Worm (Caenorhabditis elegans) whole organism, L1 larva: ENCODE data around the gene C09F9.2.

Source experiments
- C04F5.9 ChIP-seq: sonication (generic microtip); optimal IDR thresholded peaks from 2 replicates; lab custom pipeline; 2016; ENCODE audit warnings: missing genetic modification characterization, missing compliant biosample characterization
- alr-1 ChIP-seq: fragments of 200-800 bp; sonication (Bioruptor generic); optimal IDR thresholded peaks from 2 replicates; lab custom pipeline; 2018; ENCODE audit warnings: borderline replicate concordance, mild to moderate bottlenecking, missing genetic modification characterization, missing compliant biosample characterization
- ceh-63 ChIP-seq: fragments of 200-800 bp; sonication (Bioruptor generic); optimal IDR thresholded peaks from 2 replicates; lab custom pipeline; 2018; ENCODE audit warnings: mild to moderate bottlenecking, missing genetic modification characterization, missing compliant biosample characterization
- ceh-8 ChIP-seq: fragments of 200-800 bp; sonication (Bioruptor generic); optimal IDR thresholded peaks from 2 replicates; lab custom pipeline; 2018; ENCODE audit warnings: mild to moderate bottlenecking, missing genetic modification characterization, moderate library complexity, missing compliant biosample characterization
- ceh-88 ChIP-seq: fragments of 200-800 bp; sonication (Bioruptor generic); IDR thresholded peaks from 2 replicates; pipeline ENCODE4 v1.3.6; 2022; ENCODE audit warnings: missing genetic modification characterization, missing compliant biosample characterization
- ces-1 ChIP-seq: fragments of 150-350 bp; optimal IDR thresholded peaks from 2 replicates; lab custom pipeline; 2014; ENCODE audit warnings: missing biosample characterization, missing genetic modification reagents, missing genetic modification characterization
- dpl-1 ChIP-seq, 3 experiments: fragments of 150-350 bp in 2 of 3; sonication (generic microtip) in 1 of 3; optimal IDR thresholded peaks; 2 replicates each; lab custom pipeline; 2014 to 2017; ENCODE audit warnings: missing biosample characterization in 3 of 3, missing genetic modification characterization in 3 of 3, missing genetic modification reagents in 3 of 3
- efl-1 ChIP-seq, 4 experiments: fragments of 150-350 bp; optimal IDR thresholded peaks in 3 of 4; peaks in 1 of 4; 1 replicate in 1 of 4; 2 replicates in 3 of 4; lab custom pipeline; 2014; ENCODE audit warnings: missing biosample characterization in 2 of 4, missing genetic modification characterization in 2 of 4, missing genetic modification reagents in 2 of 4
- efl-3 ChIP-seq: fragments of 200-800 bp; sonication (Bioruptor generic); optimal IDR thresholded peaks from 2 replicates; lab custom pipeline; 2018; ENCODE audit warnings: mild to moderate bottlenecking, missing genetic modification characterization, missing compliant biosample characterization
- fkh-8 ChIP-seq: sonication (generic microtip); optimal IDR thresholded peaks from 2 replicates; lab custom pipeline; 2016; ENCODE audit warnings: mild to moderate bottlenecking, missing genetic modification characterization, missing compliant biosample characterization
- isw-1 ChIP-seq: fragments of 200-800 bp; sonication (Bioruptor generic); IDR thresholded peaks from 2 replicates; pipeline ENCODE4 v1.3.6; 2022; ENCODE audit warnings: missing genetic modification characterization, missing compliant biosample characterization
- jun-1 ChIP-seq: fragments of 150-350 bp; optimal IDR thresholded peaks from 2 replicates; lab custom pipeline; 2014; ENCODE audit warnings: missing biosample characterization, missing genetic modification reagents, missing genetic modification characterization
- lin-14 ChIP-seq: fragments of 200-800 bp; sonication (Bioruptor generic); optimal IDR thresholded peaks from 2 replicates; lab custom pipeline; 2018; ENCODE audit warnings: mild to moderate bottlenecking, missing genetic modification characterization, moderate library complexity, missing compliant biosample characterization
- lin-35 ChIP-seq, 2 experiments: fragments of 150-350 bp; optimal IDR thresholded peaks; 2 replicates each; lab custom pipeline; 2014; ENCODE audit warnings: missing biosample characterization in 2 of 2, missing genetic modification characterization in 2 of 2, missing genetic modification reagents in 2 of 2
- lsy-2 ChIP-seq, 2 experiments: fragments of 150-350 bp; optimal IDR thresholded peaks; 2 replicates each; lab custom pipeline; 2014; ENCODE audit warnings: missing biosample characterization in 2 of 2, missing genetic modification characterization in 2 of 2
- nhr-19 ChIP-seq: fragments of 200-800 bp; sonication (Bioruptor generic); conservative IDR thresholded peaks from 2 replicates; pipeline ENCODE4 v1.3.6; 2022; ENCODE audit warnings: missing genetic modification characterization, missing compliant biosample characterization
- nhr-47 ChIP-seq: sonication (generic microtip); optimal IDR thresholded peaks from 2 replicates; lab custom pipeline; 2016; ENCODE audit warnings: mild to moderate bottlenecking, missing genetic modification characterization, moderate library complexity, missing compliant biosample characterization
- skn-1 ChIP-seq: fragments of 150-350 bp; optimal IDR thresholded peaks from 2 replicates; lab custom pipeline; 2014; ENCODE audit warnings: missing biosample characterization, missing genetic modification characterization
- snpc-4 ChIP-seq: fragments of 150-350 bp; optimal IDR thresholded peaks from 2 replicates; lab custom pipeline; 2014; ENCODE audit warnings: missing biosample characterization, missing genetic modification characterization
- vab-15 ChIP-seq: sonication (generic microtip); optimal IDR thresholded peaks from 2 replicates; lab custom pipeline; 2017; ENCODE audit warnings: missing genotype, mild to moderate bottlenecking, missing genetic modification characterization, missing compliant biosample characterization
- xbp-1 ChIP-seq: sonication (generic microtip); optimal IDR thresholded peaks from 2 replicates; lab custom pipeline; 2016; ENCODE audit warnings: missing genetic modification characterization, missing compliant biosample characterization
- ztf-4 ChIP-seq: fragments of 150-350 bp; optimal IDR thresholded peaks from 2 replicates; lab custom pipeline; 2014; ENCODE audit warnings: missing biosample characterization, missing genetic modification characterization

Gene C09F9.2

DNA sequence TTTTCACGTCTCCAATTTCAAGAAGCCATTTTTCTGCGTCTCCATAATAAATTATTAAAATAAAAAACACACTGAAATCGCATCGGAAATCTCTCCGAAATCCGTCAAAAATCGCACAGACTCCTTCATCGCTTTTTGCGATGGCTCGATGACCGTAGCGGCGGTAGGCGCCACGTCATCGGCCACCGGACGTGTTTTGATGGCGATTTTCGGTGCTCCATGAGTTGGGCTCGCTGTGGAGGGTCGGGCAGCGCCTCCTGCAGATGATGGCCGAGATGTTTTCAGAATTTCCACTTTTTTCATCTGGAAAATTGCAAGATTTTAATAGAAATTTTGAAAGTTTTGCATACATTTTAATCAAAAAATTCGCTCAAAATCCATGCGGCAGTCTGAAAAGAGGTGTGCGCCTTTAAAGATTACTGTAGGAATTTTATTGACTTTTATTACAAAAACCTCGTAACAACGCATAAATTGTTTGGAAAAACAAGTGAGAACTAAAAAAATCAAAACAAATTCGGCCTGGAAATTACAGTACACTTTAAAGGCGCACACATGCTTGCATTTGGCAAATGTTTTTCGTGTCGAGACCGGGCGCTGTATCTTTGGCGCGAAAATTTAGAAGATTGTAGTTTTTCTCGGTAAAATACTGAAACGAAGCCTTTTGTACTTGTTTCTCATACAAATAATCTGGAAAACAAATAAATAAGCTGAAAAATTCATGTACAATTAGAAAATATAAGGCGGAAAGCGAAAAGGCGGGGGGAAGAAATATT lies 47.1 kb downstream of the C09F9.2 start, which contains the start of gene smg-9:
Gene smg-9 (minus strand): TSS at position 663 of the 773 bp plus-strand sequence.
- TF ChIP-seq efl-1 (optimal IDR thresholded peaks at IDR 0.05; lab: Kevin White, UChicago) (no peak), efl-1 (GFP tag; optimal IDR thresholded peaks at IDR 0.05 in 1 of 2; lab: Kevin White, UChicago) (peak in 1 of 2 experiments; percentile 46), ceh-63 (GFP tag; lab: Kevin White, UChicago) (no peak)
- TF ChIP-seq, all 84 proteins: peak for 1

DNA sequence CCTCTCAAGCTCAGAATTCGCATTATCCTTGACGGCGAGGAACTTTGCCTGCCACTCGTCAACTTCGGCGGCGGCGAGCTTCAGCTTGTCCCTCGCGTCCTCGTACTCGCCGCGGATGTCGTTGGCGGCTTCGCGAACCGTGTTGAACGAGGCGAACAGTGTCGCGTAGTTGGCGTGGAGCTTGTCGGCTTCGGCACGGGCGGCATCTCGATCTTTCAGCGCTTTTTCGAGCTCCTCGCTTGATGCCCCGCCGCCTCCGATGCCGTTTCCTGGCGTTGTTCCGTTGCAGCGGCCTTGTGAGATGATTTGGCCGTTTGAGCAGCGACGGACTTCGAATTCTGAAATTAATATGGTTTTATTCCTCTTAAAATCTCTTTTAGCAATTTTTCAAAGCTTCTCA lies 47.9 kb downstream of the C09F9.2 start:
- TF ChIP-seq snpc-4 (tag; lab: Kevin White, UChicago) (no peak), ceh-88 (GFP tag; lab: Robert Waterston, UW) (no peak), alr-1 (tag; lab: Kevin White, UChicago) (no peak)

DNA sequence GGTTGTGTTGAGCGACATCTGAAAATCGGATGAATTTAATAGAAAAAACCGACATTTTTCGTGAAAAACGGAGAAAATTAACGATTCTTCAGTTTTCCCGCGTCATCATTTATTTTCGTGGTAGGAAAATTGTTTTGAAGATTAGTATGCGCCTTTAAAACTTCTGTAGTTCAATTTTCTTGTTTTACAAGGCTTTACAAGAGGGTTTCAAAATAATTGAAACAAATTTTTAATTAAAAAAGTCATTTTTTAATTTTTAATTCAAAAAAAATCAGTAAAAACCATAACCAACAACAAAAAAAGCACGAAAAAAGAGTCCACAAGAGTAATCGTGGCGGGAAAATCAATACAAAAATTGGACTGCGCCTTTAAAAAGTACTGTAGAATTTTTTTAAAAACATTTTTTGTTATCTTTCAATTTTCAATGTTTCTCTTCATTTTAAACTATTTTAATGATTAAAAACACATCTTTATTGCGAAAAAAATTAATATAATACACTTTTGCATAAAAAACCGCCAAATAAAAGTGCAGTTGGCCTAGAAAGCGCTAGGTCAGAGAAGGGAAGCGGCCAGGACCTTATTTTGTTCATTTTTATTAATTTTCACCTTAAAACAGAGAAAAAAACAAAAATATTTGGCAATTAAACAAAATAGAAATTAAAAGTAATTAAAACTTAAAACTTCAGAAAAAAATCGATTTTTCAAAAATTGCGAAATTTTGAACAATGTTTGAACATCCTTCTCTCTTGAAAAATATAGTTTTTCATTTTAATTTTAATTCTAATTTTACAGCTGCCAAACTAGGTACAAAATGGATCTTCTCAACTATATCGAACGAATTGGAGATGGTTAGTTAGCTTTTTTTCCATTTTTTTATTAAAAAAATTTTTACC lies 48.8 kb downstream of the C09F9.2 start, which contains the start of the genes tac-1 and Y54E2A.4:
Gene tac-1 (minus strand): TSS at position 20 of the 893 bp plus-strand sequence.
Gene Y54E2A.4 (plus strand): TSS at position 765 of the 893 bp plus-strand sequence.
- peak in 1 of 2 experiments; percentile 33 for TF ChIP-seq lin-35 (GFP tag; optimal IDR thresholded peaks at IDR 0.05; lab: Kevin White, UChicago)
- TF ChIP-seq ces-1 (GFP tag; lab: Kevin White, UChicago) = no peak
- TF ChIP-seq C04F5.9 = no peak
- no peak for TF ChIP-seq ceh-8 (GFP tag; lab: Kevin White, UChicago)
- peak in 1 of 2 experiments; percentile 38 for TF ChIP-seq lsy-2 (tag; optimal IDR thresholded peaks at IDR 0.05; lab: Kevin White, UChicago)
- no peak for TF ChIP-seq lin-14 (GFP tag; lab: Kevin White, UChicago)
- no peak for TF ChIP-seq jun-1 (tag; lab: Kevin White, UChicago)
- peak; percentile 6 to 56 (median 11) for TF ChIP-seq dpl-1 (GFP tag; optimal IDR thresholded peaks at IDR 0.05; lab: Kevin White, UChicago)
- peak in 1 of 2 experiments; percentile 24 for TF ChIP-seq efl-1 (optimal IDR thresholded peaks at IDR 0.05; lab: Kevin White, UChicago)
- peak in 1 of 2 experiments; percentile 30 for TF ChIP-seq efl-1 (GFP tag; optimal IDR thresholded peaks at IDR 0.05 in 1 of 2; lab: Kevin White, UChicago)
- TF ChIP-seq nhr-47 (tag; lab: Kevin White, UChicago) = no peak
- TF ChIP-seq skn-1 (tag; lab: Kevin White, UChicago) = peak; percentile 28
- no peak for TF ChIP-seq efl-3 (GFP tag; lab: Kevin White, UChicago)

DNA sequence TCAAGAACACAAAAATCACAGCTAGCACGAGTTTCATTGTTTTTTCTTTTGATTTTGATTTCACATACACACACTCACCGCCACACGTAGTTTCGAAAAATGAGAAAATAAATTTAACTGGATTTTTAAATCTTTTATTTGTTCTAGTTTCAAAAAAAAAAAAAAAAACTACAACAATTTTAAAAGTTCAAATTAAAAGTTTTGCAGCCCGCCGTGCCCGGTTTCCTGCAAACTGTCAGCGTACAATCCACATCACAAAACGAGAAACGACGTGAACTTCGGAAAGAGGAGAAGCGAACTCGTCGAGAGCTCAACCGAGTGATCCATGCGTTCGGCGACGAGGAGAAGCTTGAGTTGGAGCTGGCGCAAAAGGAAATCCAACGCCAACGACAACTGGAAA lies 52.4 kb downstream of the C09F9.2 start, which contains the start of gene Y54E2A.5:
Gene Y54E2A.5 (minus strand): TSS at position 101 of the 400 bp plus-strand sequence.
- TF ChIP-seq xbp-1 (no peak), ztf-4 (tag; lab: Kevin White, UChicago) (no peak), vab-15 (tag; lab: Kevin White, UChicago) (no peak), fkh-8 (no peak), ces-1 (GFP tag; lab: Kevin White, UChicago) (no peak)

DNA sequence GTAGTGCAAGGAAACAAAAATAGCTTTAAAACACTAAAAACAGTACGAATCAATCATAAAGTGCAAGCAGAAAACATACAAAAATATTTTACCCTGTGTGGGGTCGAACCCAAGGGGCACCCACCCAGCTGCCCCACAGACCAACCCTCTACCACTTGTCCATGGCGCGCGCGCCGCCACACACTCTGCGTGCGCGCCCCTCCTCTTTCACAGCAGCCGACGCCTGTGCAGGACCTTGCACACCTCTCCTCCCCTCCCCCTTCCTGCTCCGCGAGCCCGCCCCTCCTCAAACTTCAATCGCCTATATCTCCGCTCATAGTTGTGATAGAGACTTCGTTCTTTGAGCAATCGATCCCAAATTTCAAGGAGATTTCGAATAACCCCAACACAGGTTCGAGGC lies 57.2 kb downstream of the C09F9.2 start:
- TF ChIP-seq isw-1 (GFP tag; lab: Robert Waterston, UW) (peak; percentile 21; the same call in 1 of the 2 replicates), nhr-19 (GFP tag; lab: Robert Waterston, UW) (peak; percentile 64)
